Worm (Caenorhabditis elegans) whole organism, L2 larva: ENCODE measurements around the gene ZK1098.9.

Experiments used
- C34F6.9 ChIP-seq: fragments of 150-350 bp; optimal IDR thresholded peaks from 2 replicates; lab custom pipeline; 2014; ENCODE audit warnings: missing biosample characterization, missing genetic modification characterization
- F13H6.1 ChIP-seq: sonication (generic microtip); optimal IDR thresholded peaks from 2 replicates; lab custom pipeline; 2016; ENCODE audit warnings: missing genetic modification characterization, missing compliant biosample characterization
- R02D3.7 ChIP-seq: fragments of 150-350 bp; optimal IDR thresholded peaks from 2 replicates; lab custom pipeline; 2014; ENCODE audit warnings: missing biosample characterization, missing genetic modification characterization
- Y55F3AM.14 ChIP-seq: fragments of 200-800 bp; sonication (Bioruptor generic); optimal IDR thresholded peaks from 2 replicates; lab custom pipeline; 2018; ENCODE audit warnings: mild to moderate bottlenecking, missing genetic modification characterization, missing compliant biosample characterization
- ZK546.5 ChIP-seq: sonication (generic microtip); optimal IDR thresholded peaks from 2 replicates; lab custom pipeline; 2017; ENCODE audit warnings: missing biosample characterization, missing genetic modification characterization
- aly-2 ChIP-seq: fragments of 150-350 bp; optimal IDR thresholded peaks from 2 replicates; lab custom pipeline; 2014; ENCODE audit warnings: missing biosample characterization, missing genetic modification characterization
- ama-1 ChIP-seq: fragments of 150-350 bp; optimal IDR thresholded peaks from 2 replicates; lab custom pipeline; 2018; ENCODE audit warnings: inconsistent platforms
- blmp-1 ChIP-seq: sonication (generic microtip); optimal IDR thresholded peaks from 2 replicates; lab custom pipeline; 2017; ENCODE audit warnings: missing genetic modification characterization, mild to moderate bottlenecking, missing compliant biosample characterization, antibody characterized with exemption, moderate library complexity; ENCODE audit not compliant: insufficient read depth
- ceh-82 ChIP-seq: fragments of 150-350 bp; optimal IDR thresholded peaks from 2 replicates; lab custom pipeline; 2014; ENCODE audit warnings: missing biosample characterization, missing genetic modification characterization
- crh-2 ChIP-seq: sonication (generic microtip); optimal IDR thresholded peaks from 2 replicates; lab custom pipeline; 2017; ENCODE audit warnings: missing biosample characterization, missing genetic modification characterization
- dmd-4 ChIP-seq: sonication (generic microtip); optimal IDR thresholded peaks from 2 replicates; lab custom pipeline; 2017; ENCODE audit warnings: missing biosample characterization, missing genetic modification characterization
- egl-27 ChIP-seq: sonication (generic microtip); optimal IDR thresholded peaks from 3 replicates; lab custom pipeline; 2017; ENCODE audit warnings: missing biosample characterization, missing genetic modification reagents, missing genetic modification characterization
- elt-1 ChIP-seq: fragments of 150-350 bp; optimal IDR thresholded peaks from 2 replicates; lab custom pipeline; 2014; ENCODE audit warnings: missing biosample characterization, missing genetic modification characterization
- elt-3 ChIP-seq: sonication (generic microtip); optimal IDR thresholded peaks from 2 replicates; lab custom pipeline; 2017; ENCODE audit warnings: missing biosample characterization, missing genetic modification characterization
- fos-1 ChIP-seq: fragments of 150-350 bp; optimal IDR thresholded peaks from 2 replicates; lab custom pipeline; 2014; ENCODE audit warnings: missing biosample characterization, missing genetic modification characterization
- gmeb-1 ChIP-seq: fragments of 150-350 bp; optimal IDR thresholded peaks from 2 replicates; lab custom pipeline; 2014; ENCODE audit warnings: missing biosample characterization, missing genetic modification characterization
- lin-13 ChIP-seq: fragments of 150-350 bp; optimal IDR thresholded peaks from 2 replicates; lab custom pipeline; 2014; ENCODE audit warnings: missing biosample characterization, missing genetic modification reagents, missing genetic modification characterization
- mab-5 ChIP-seq: fragments of 150-350 bp; optimal IDR thresholded peaks from 2 replicates; lab custom pipeline; 2014; ENCODE audit warnings: missing biosample characterization, missing genetic modification characterization
- mdl-1 ChIP-seq, 2 experiments: fragments of 150-350 bp in 1 of 2; sonication (generic microtip) in 1 of 2; optimal IDR thresholded peaks; 2 replicates each; lab custom pipeline; 2017; ENCODE audit warnings: missing biosample characterization in 2 of 2, missing genetic modification characterization in 2 of 2
- nhr-10 ChIP-seq: sonication (generic microtip); optimal IDR thresholded peaks from 2 replicates; lab custom pipeline; 2017; ENCODE audit warnings: missing biosample characterization, missing genetic modification characterization
- nhr-12 ChIP-seq: fragments of 150-350 bp; optimal IDR thresholded peaks from 2 replicates; lab custom pipeline; 2014; ENCODE audit warnings: missing biosample characterization, missing genetic modification characterization
- nhr-129 ChIP-seq: fragments of 150-350 bp; optimal IDR thresholded peaks from 2 replicates; lab custom pipeline; 2014; ENCODE audit warnings: missing biosample characterization, missing genetic modification characterization
- nhr-23 ChIP-seq: fragments of 150-350 bp; optimal IDR thresholded peaks from 2 replicates; lab custom pipeline; 2014; ENCODE audit warnings: missing biosample characterization, missing genetic modification reagents, missing genetic modification characterization
- nhr-237 ChIP-seq: fragments of 150-350 bp; optimal IDR thresholded peaks from 2 replicates; lab custom pipeline; 2014; ENCODE audit warnings: missing biosample characterization, missing genetic modification characterization
- nhr-6 ChIP-seq: fragments of 150-350 bp; optimal IDR thresholded peaks from 2 replicates; lab custom pipeline; 2014; ENCODE audit warnings: missing biosample characterization, missing genetic modification characterization
- skn-1 ChIP-seq: sonication (generic microtip); optimal IDR thresholded peaks from 2 replicates; lab custom pipeline; 2017; ENCODE audit warnings: missing biosample characterization, missing genetic modification characterization
- sma-3 ChIP-seq: sonication (generic microtip); optimal IDR thresholded peaks from 2 replicates; lab custom pipeline; 2016; ENCODE audit warnings: missing genetic modification reagents, missing genetic modification characterization, missing compliant biosample characterization
- sma-9 ChIP-seq, 2 experiments: fragments of 150-350 bp in 1 of 2; sonication (generic microtip) in 1 of 2; optimal IDR thresholded peaks; 2 replicates each; lab custom pipeline; 2014 to 2016; ENCODE audit warnings: missing genetic modification characterization in 2 of 2, mild to moderate bottlenecking in 1 of 2, missing biosample characterization in 1 of 2, missing compliant biosample characterization in 1 of 2, missing genetic modification reagents in 1 of 2, moderate library complexity in 1 of 2
- snpc-4 ChIP-seq: fragments of 150-350 bp; optimal IDR thresholded peaks from 2 replicates; lab custom pipeline; 2014; ENCODE audit warnings: missing biosample characterization, missing genetic modification characterization
- unc-39 ChIP-seq: fragments of 150-350 bp; optimal IDR thresholded peaks from 2 replicates; lab custom pipeline; 2014; ENCODE audit warnings: missing biosample characterization, missing genetic modification characterization
- unc-55 ChIP-seq: fragments of 150-350 bp; sonication (generic microtip); optimal IDR thresholded peaks from 3 replicates; lab custom pipeline; 2014; ENCODE audit warnings: missing biosample characterization, missing genetic modification reagents, missing genetic modification characterization
- zag-1 ChIP-seq: fragments of 150-350 bp; optimal IDR thresholded peaks from 2 replicates; lab custom pipeline; 2014; ENCODE audit warnings: missing biosample characterization, missing genetic modification characterization
- ztf-1 ChIP-seq: fragments of 200-800 bp; sonication (Bioruptor generic); conservative IDR thresholded peaks from 2 replicates; pipeline ENCODE4 v1.3.6; 2022; ENCODE audit warnings: missing genetic modification characterization, missing compliant biosample characterization
- ztf-11 ChIP-seq: sonication (generic microtip); optimal IDR thresholded peaks from 2 replicates; lab custom pipeline; 2017; ENCODE audit warnings: missing biosample characterization, missing genetic modification characterization
- ztf-4 ChIP-seq: fragments of 150-350 bp; optimal IDR thresholded peaks from 2 replicates; lab custom pipeline; 2014; ENCODE audit warnings: missing biosample characterization, missing genetic modification characterization

The ZK1098.9 gene

DNA sequence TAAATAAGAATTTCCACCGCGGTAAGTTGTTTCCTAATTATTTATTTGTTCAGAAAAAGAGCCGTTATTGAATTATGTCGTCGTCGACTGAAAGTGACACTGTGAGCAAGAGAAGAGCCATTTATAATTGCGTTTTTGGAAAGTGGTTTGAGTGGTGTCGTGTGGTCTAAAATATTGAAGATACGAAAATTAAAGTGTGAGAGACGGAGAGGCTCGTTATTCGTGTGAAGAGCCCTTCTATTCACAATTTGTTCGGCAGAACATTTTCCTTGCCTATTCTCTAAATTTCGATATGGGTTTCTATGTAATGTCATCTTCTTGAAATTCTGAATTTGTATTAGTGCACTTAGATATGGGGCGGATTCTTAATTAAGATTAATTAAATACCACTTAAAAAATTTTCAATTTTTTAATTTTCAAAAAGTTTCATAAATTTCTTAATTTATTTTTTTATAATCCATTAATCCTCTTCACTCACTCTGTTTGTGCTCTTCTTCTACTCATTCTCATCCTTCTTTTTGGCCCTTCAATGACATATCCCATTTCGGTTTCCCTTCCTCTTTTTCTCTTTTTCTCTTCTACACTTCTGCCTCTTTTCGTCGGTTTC, 34.4 kb upstream of the ZK1098.9 start (continued):
- no peak for TF ChIP-seq sma-9 (GFP tag; optimal IDR thresholded peaks at IDR 0.05; lab: Kevin White, UChicago)
- no peak for TF ChIP-seq sma-9 (tag; optimal IDR thresholded peaks at IDR 0.05; lab: Kevin White, UChicago)
- no peak for TF ChIP-seq nhr-129 (tag; lab: Kevin White, UChicago)
- TF ChIP-seq blmp-1 (tag; lab: Kevin White, UChicago) = no peak
- TF ChIP-seq unc-55 = peak; percentile 38
- TF ChIP-seq lin-13 (GFP tag; lab: Kevin White, UChicago) = peak; percentile 23
- no peak for TF ChIP-seq mdl-1 (tag; optimal IDR thresholded peaks at IDR 0.05; lab: Kevin White, UChicago)
- no peak for TF ChIP-seq fos-1
- TF ChIP-seq elt-1 = no peak
- TF ChIP-seq F13H6.1 (tag; lab: Kevin White, UChicago) = peak; percentile 37
- TF ChIP-seq nhr-10 (tag; lab: Kevin White, UChicago) = no peak
- TF ChIP-seq snpc-4 = no peak
- TF ChIP-seq ztf-4 (tag; lab: Kevin White, UChicago) = peak; percentile 23
- TF ChIP-seq unc-39 (tag; lab: Kevin White, UChicago) = no peak
- TF ChIP-seq nhr-12 (tag; lab: Kevin White, UChicago) = no peak
- peak; percentile 42 for TF ChIP-seq nhr-6 (tag; lab: Kevin White, UChicago)

DNA sequence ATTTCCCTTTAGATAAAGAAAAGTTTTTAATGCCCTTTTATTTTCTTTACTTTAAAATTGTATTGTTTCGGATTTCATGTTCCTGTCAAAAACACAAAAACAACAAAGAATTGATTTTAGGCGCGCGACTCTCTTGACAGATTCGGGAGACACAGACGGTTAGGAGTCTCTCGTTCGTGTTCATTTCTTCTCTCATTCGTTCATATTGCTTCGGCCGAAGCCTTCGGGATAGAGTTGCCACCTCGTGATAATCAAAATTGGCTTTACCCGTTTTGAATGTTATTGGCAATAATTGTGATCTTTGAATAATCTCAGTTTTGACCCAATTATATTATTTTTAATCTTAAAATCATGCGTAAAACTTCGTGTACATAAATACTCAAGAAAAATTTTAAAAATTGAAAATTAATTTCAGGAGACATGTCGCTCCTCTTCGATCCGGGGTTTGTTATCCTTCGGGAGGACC, 33.1 kb upstream of the ZK1098.9 start, which contains the start of gene F55H2.5:
TSS of gene F55H2.5 (plus strand) at position 416 of the 466 bp plus-strand sequence.
- TF ChIP-seq elt-3 (tag; lab: Kevin White, UChicago) = no peak
- TF ChIP-seq ceh-82 (tag; lab: Kevin White, UChicago) = no peak
- TF ChIP-seq ztf-4 (tag; lab: Kevin White, UChicago) = no peak
- TF ChIP-seq unc-55 = peak; percentile 30
- TF ChIP-seq nhr-237 (tag; lab: Kevin White, UChicago) = no peak
- no peak for TF ChIP-seq ZK546.5
- no peak for TF ChIP-seq sma-3 (GFP tag; lab: Kevin White, UChicago)
- TF ChIP-seq sma-9 (GFP tag; optimal IDR thresholded peaks at IDR 0.05; lab: Kevin White, UChicago) = no peak
- TF ChIP-seq sma-9 (tag; optimal IDR thresholded peaks at IDR 0.05; lab: Kevin White, UChicago) = no peak
- no peak for TF ChIP-seq ztf-11 (tag; lab: Kevin White, UChicago)
- peak; percentile 53 for TF ChIP-seq C34F6.9 (tag; lab: Kevin White, UChicago)
- no peak for TF ChIP-seq R02D3.7 (tag; lab: Kevin White, UChicago)

DNA sequence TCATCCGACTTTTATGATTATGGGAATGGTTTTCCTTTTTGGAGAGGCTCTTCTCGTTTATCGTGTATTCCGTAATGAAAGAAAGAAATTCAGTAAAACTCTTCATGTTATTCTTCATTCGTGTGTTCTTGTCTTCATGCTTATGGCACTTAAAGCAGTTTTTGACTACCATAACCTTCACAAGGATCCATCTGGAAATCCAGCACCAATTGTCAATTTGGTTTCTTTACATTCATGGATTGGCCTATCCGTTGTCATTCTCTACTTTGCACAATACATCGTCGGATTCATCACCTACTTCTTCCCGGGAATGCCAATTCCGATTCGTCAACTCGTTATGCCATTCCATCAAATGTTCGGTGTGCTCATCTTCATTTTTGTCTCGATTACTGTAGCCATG, 32.6 kb upstream of the ZK1098.9 start:
- TF ChIP-seq ZK546.5 (no peak), aly-2 (tag; lab: Kevin White, UChicago) (no peak), lin-13 (GFP tag; lab: Kevin White, UChicago) (no peak), gmeb-1 (tag; lab: Kevin White, UChicago) (no peak), nhr-12 (tag; lab: Kevin White, UChicago) (no peak), Y55F3AM.14 (no peak), sma-9 (GFP tag; optimal IDR thresholded peaks at IDR 0.05; lab: Kevin White, UChicago) (no peak), sma-9 (tag; optimal IDR thresholded peaks at IDR 0.05; lab: Kevin White, UChicago) (no peak), mdl-1 (tag; optimal IDR thresholded peaks at IDR 0.05; lab: Kevin White, UChicago) (no peak), crh-2 (tag; lab: Kevin White, UChicago) (no peak), R02D3.7 (tag; lab: Kevin White, UChicago) (no peak), unc-39 (tag; lab: Kevin White, UChicago) (no peak), snpc-4 (no peak), ztf-1 (GFP tag; lab: Robert Waterston, UW) (no peak), mab-5 (no peak), nhr-237 (tag; lab: Kevin White, UChicago) (no peak), fos-1 (no peak), ama-1 (lab: Kevin White, UChicago) (no peak), dmd-4 (tag; lab: Kevin White, UChicago) (no peak)

DNA sequence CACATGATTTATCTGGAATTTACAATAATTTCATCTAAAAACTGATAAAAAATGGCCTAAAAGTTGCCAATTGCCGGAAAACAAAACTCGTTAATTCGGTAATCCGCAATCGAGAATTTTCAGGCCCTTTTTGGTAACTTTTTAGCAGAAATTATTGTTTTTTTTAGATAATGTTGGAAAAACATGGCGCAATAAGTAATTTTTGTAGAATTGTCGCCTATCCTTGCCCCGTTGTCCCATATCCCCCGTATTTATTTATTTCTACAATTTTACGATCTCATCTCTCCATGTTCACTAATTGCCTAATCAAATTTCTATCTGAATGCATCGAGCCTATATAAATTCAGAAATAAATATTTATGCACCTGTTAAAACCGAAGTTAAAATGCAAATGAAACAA, 31.2 kb upstream of the ZK1098.9 start:
- no peak for TF ChIP-seq mab-5
- no peak for TF ChIP-seq fos-1
- TF ChIP-seq aly-2 (tag; lab: Kevin White, UChicago) = no peak
- no peak for TF ChIP-seq ZK546.5
- no peak for TF ChIP-seq nhr-23 (tag; lab: Kevin White, UChicago)
- no peak for TF ChIP-seq zag-1
- no peak for TF ChIP-seq mdl-1 (tag; optimal IDR thresholded peaks at IDR 0.05; lab: Kevin White, UChicago)
- TF ChIP-seq crh-2 (tag; lab: Kevin White, UChicago) = no peak
- TF ChIP-seq skn-1 (tag; lab: Kevin White, UChicago) = no peak
- TF ChIP-seq nhr-12 (tag; lab: Kevin White, UChicago) = no peak
- TF ChIP-seq Y55F3AM.14 = no peak
- TF ChIP-seq egl-27 = no peak
- TF ChIP-seq elt-3 (tag; lab: Kevin White, UChicago) = no peak
